Fruit fly (Drosophila melanogaster) whole organism, embryonic: ENCODE data around the gene ATPsynepsilonL.

Experiments
- Atf6 ChIP-seq: fragments of 200-800 bp; sonication (Bioruptor generic); IDR thresholded peaks from 2 replicates; pipeline ENCODE4 v1.3.6; 2022; ENCODE audit warnings: missing biosample characterization, missing genetic modification characterization
- B-H1 ChIP-seq: fragments of 200-800 bp; sonication (Bioruptor generic); IDR thresholded peaks from 3 replicates; pipeline ENCODE4 v1.3.6; 2022; ENCODE audit warnings: missing biosample characterization, missing genetic modification characterization
- Blimp-1 ChIP-seq: fragments of 200-800 bp; sonication (Bioruptor generic); optimal IDR thresholded peaks from 3 replicates; lab custom pipeline; 2018; ENCODE audit warnings: missing biosample characterization, missing genetic modification characterization, mild to moderate bottlenecking, moderate library complexity, missing genetic modification reagents
- CG10274 ChIP-seq: fragments of 200-800 bp; sonication (Bioruptor generic); optimal IDR thresholded peaks from 3 replicates; lab custom pipeline; 2017; ENCODE audit warnings: missing biosample characterization, mild to moderate bottlenecking, missing genetic modification characterization
- CG10959 ChIP-seq: fragments of 200-800 bp; sonication (Bioruptor generic); IDR thresholded peaks from 2 replicates; pipeline ENCODE4 v1.3.6; 2022; ENCODE audit warnings: missing biosample characterization, missing genetic modification characterization
- CG11695 ChIP-seq: fragments of 200-800 bp; sonication (Bioruptor generic); IDR thresholded peaks from 3 replicates; pipeline ENCODE4 v1.3.6; 2022; ENCODE audit warnings: missing biosample characterization, missing genetic modification characterization
- CG12219 ChIP-seq: fragments of 200-800 bp; sonication (Bioruptor generic); optimal IDR thresholded peaks from 3 replicates; lab custom pipeline; 2018; ENCODE audit warnings: missing biosample characterization, mild to moderate bottlenecking, missing genetic modification characterization
- CG12659 ChIP-seq: fragments of 200-800 bp; sonication (Bioruptor generic); optimal IDR thresholded peaks from 3 replicates; lab custom pipeline; 2017; ENCODE audit warnings: mild to moderate bottlenecking, missing biosample characterization, missing genetic modification reagents, missing genetic modification characterization
- CG14050 ChIP-seq: fragments of 200-800 bp; sonication (Bioruptor generic); IDR thresholded peaks from 3 replicates; pipeline ENCODE4 v1.3.6; 2022; ENCODE audit warnings: missing biosample characterization, missing genetic modification characterization
- CG15696 ChIP-seq: fragments of 200-800 bp; sonication (Bioruptor generic); optimal IDR thresholded peaks from 2 replicates; lab custom pipeline; 2019; ENCODE audit warnings: missing biosample characterization, mild to moderate bottlenecking, missing genetic modification characterization, moderate library complexity
- CG2120 ChIP-seq: fragments of 200-800 bp; sonication (Bioruptor generic); optimal IDR thresholded peaks from 3 replicates; lab custom pipeline; 2016; ENCODE audit warnings: missing biosample characterization, missing genetic modification characterization
- CG3281 ChIP-seq: fragments of 200-800 bp; sonication (Bioruptor generic); optimal IDR thresholded peaks from 3 replicates; lab custom pipeline; 2017; ENCODE audit warnings: missing biosample characterization, mild to moderate bottlenecking, missing genetic modification characterization
- CG3726 ChIP-seq: fragments of 200-800 bp; sonication (Bioruptor generic); IDR thresholded peaks from 3 replicates; pipeline ENCODE4, ENCODE4 v1.3.6; 2022; ENCODE audit warnings: missing biosample characterization, missing genetic modification characterization
- CG43689 ChIP-seq: fragments of 200-800 bp; sonication (Bioruptor generic); IDR thresholded peaks from 2 replicates; pipeline ENCODE4 v1.3.6; 2022; ENCODE audit warnings: missing biosample characterization, missing genetic modification characterization
- CG6654 ChIP-seq: fragments of 200-800 bp; sonication (Bioruptor generic); optimal IDR thresholded peaks from 2 replicates; lab custom pipeline; 2017; ENCODE audit warnings: missing biosample characterization, mild to moderate bottlenecking, missing genetic modification characterization
- CG8089 ChIP-seq: fragments of 200-800 bp; sonication (Bioruptor generic); optimal IDR thresholded peaks from 3 replicates; lab custom pipeline; 2016; ENCODE audit warnings: missing biosample characterization, missing genetic modification characterization
- Chrac-16 ChIP-seq: fragments of 200-800 bp; sonication (Bioruptor generic); optimal IDR thresholded peaks from 3 replicates; lab custom pipeline; 2016; ENCODE audit warnings: missing biosample characterization, missing genetic modification characterization
- CoRest ChIP-seq: fragments of 200-800 bp; sonication (Bioruptor generic); optimal IDR thresholded peaks from 3 replicates; lab custom pipeline; 2018; ENCODE audit warnings: missing biosample characterization, mild to moderate bottlenecking, missing genetic modification characterization, moderate library complexity
- Dad ChIP-seq: fragments of 200-800 bp; sonication (Bioruptor generic); optimal IDR thresholded peaks from 3 replicates; lab custom pipeline; 2016; ENCODE audit warnings: missing biosample characterization, missing genetic modification characterization
- Doc2 ChIP-seq: fragments of 200-800 bp; sonication (Bioruptor generic); IDR thresholded peaks from 2 replicates; pipeline ENCODE4 v1.3.6; 2022; ENCODE audit warnings: missing biosample characterization, missing genetic modification characterization
- Doc3 ChIP-seq: fragments of 200-800 bp; sonication (Bioruptor generic); IDR thresholded peaks from 3 replicates; pipeline ENCODE4 v1.3.6; 2022; ENCODE audit warnings: missing biosample characterization, missing genetic modification characterization; ENCODE audit not compliant: partially characterized antibody
- Dref ChIP-seq: fragments of 200-800 bp; sonication (Bioruptor generic); IDR thresholded peaks from 2 replicates; pipeline ENCODE4 v1.3.6; 2022; ENCODE audit warnings: missing biosample characterization, missing genetic modification characterization
- Elba2 ChIP-seq: fragments of 200-800 bp; sonication (Bioruptor generic); optimal IDR thresholded peaks from 3 replicates; lab custom pipeline; 2016; ENCODE audit warnings: missing biosample characterization, missing genetic modification characterization
- Ets65A ChIP-seq: fragments of 200-800 bp; sonication (Bioruptor generic); peaks from one replicate; lab custom pipeline; 2016; ENCODE audit warnings: missing biosample characterization, missing genetic modification characterization
- Kr ChIP-seq: fragments of 200-800 bp; sonication (Bioruptor generic); optimal IDR thresholded peaks from 2 replicates; lab custom pipeline; 2017; ENCODE audit warnings: missing biosample characterization, mild to moderate bottlenecking, missing genetic modification characterization
- Max ChIP-seq: fragments of 200-800 bp; sonication (Bioruptor generic); optimal IDR thresholded peaks from 2 replicates; lab custom pipeline; 2016; ENCODE audit warnings: missing biosample characterization, mild to moderate bottlenecking, missing genetic modification characterization
- Mes4 ChIP-seq: fragments of 200-800 bp; sonication (Bioruptor generic); optimal IDR thresholded peaks from 2 replicates; lab custom pipeline; 2016; ENCODE audit warnings: missing biosample characterization, missing genetic modification characterization
- Oli ChIP-seq: fragments of 200-800 bp; sonication (Bioruptor generic); optimal IDR thresholded peaks from 2 replicates; lab custom pipeline; 2018; ENCODE audit warnings: missing biosample characterization, mild to moderate bottlenecking, missing genetic modification characterization, moderate library complexity
- Sox102F ChIP-seq: fragments of 200-800 bp; sonication (Bioruptor generic); optimal IDR thresholded peaks from 2 replicates; lab custom pipeline; 2018; ENCODE audit warnings: missing biosample characterization, mild to moderate bottlenecking, missing genetic modification characterization, moderate library complexity
- Xrp1 ChIP-seq: fragments of 200-800 bp; sonication (Bioruptor generic); IDR thresholded peaks from 2 replicates; pipeline ENCODE4 v1.3.6; 2022; ENCODE audit warnings: missing biosample characterization, missing genetic modification characterization
- amos ChIP-seq: fragments of 200-800 bp; sonication (Bioruptor generic); IDR thresholded peaks from 2 replicates; pipeline ENCODE4 v1.3.6; 2022; ENCODE audit warnings: missing biosample characterization, missing genetic modification characterization; ENCODE audit not compliant: partially characterized antibody
- ash1 ChIP-seq: fragments of 200-800 bp; sonication (Bioruptor generic); optimal IDR thresholded peaks from 2 replicates; lab custom pipeline; 2018; ENCODE audit warnings: missing biosample characterization, mild to moderate bottlenecking, missing genetic modification characterization
- az2 ChIP-seq: fragments of 200-800 bp; sonication (Bioruptor generic); optimal IDR thresholded peaks from 3 replicates; lab custom pipeline; 2016; ENCODE audit warnings: missing biosample characterization, missing genetic modification characterization
- bowl ChIP-seq: fragments of 200-800 bp; sonication (Bioruptor generic); IDR thresholded peaks from 2 replicates; pipeline ENCODE4 v1.3.6; 2022; ENCODE audit warnings: missing biosample characterization, missing genetic modification characterization
- chn ChIP-seq: fragments of 200-800 bp; sonication (Bioruptor generic); optimal IDR thresholded peaks from 2 replicates; lab custom pipeline; 2016; ENCODE audit warnings: missing biosample characterization, missing genetic modification characterization
- dan ChIP-seq: fragments of 200-800 bp; sonication (Bioruptor generic); IDR thresholded peaks from 2 replicates; pipeline ENCODE4 v1.3.6; 2022; ENCODE audit warnings: missing biosample characterization, missing genetic modification characterization
- dati ChIP-seq: fragments of 200-800 bp; sonication (Bioruptor generic); IDR thresholded peaks from 2 replicates; pipeline ENCODE4 v1.3.6; 2022; ENCODE audit warnings: missing biosample characterization, missing genetic modification characterization
- en ChIP-seq: fragments of 200-800 bp; sonication (Bioruptor generic); optimal IDR thresholded peaks from 2 replicates; lab custom pipeline; 2016; ENCODE audit warnings: missing biosample characterization, missing genetic modification characterization
- ewg ChIP-seq: fragments of 200-800 bp; sonication (Bioruptor generic); optimal IDR thresholded peaks from 3 replicates; lab custom pipeline; 2017; ENCODE audit warnings: mild to moderate bottlenecking, missing biosample characterization, missing genetic modification reagents, missing genetic modification characterization
- gem ChIP-seq: fragments of 200-800 bp; sonication (Bioruptor generic); optimal IDR thresholded peaks from 2 replicates; lab custom pipeline; 2019; ENCODE audit warnings: missing biosample characterization, mild to moderate bottlenecking, missing genetic modification characterization, moderate library complexity
- grn ChIP-seq: fragments of 200-800 bp; sonication (Bioruptor generic); optimal IDR thresholded peaks from 3 replicates; lab custom pipeline; 2017; ENCODE audit warnings: missing biosample characterization, missing genetic modification characterization
- insv ChIP-seq, 2 experiments: fragments of 200-800 bp; sonication (Bioruptor generic); optimal IDR thresholded peaks; 3 replicates each; lab custom pipeline; 2016 to 2018; ENCODE audit warnings: missing biosample characterization in 2 of 2, missing genetic modification characterization in 2 of 2
- lmd ChIP-seq: fragments of 200-800 bp; sonication (Bioruptor generic); IDR thresholded peaks from 2 replicates; pipeline ENCODE4 v1.3.6; 2022; ENCODE audit warnings: missing biosample characterization, missing genetic modification characterization
- ranshi ChIP-seq: fragments of 200-800 bp; sonication (Bioruptor generic); IDR thresholded peaks from 2 replicates; pipeline ENCODE4 v1.3.6; 2022; ENCODE audit warnings: missing biosample characterization, missing genetic modification characterization
- sim ChIP-seq: fragments of 200-800 bp; sonication (Bioruptor generic); IDR thresholded peaks from 2 replicates; pipeline ENCODE4 v1.3.6; 2022; ENCODE audit warnings: missing biosample characterization, missing genetic modification characterization
- stc ChIP-seq: fragments of 200-800 bp; sonication (Bioruptor generic); IDR thresholded peaks from 2 replicates; pipeline ENCODE4 v1.3.6; 2022; ENCODE audit warnings: missing biosample characterization, missing genetic modification characterization
- tio ChIP-seq: fragments of 200-800 bp; sonication (Bioruptor generic); optimal IDR thresholded peaks from 2 replicates; lab custom pipeline; 2017; ENCODE audit warnings: missing biosample characterization, missing genetic modification characterization, inconsistent platforms
- tna ChIP-seq: fragments of 200-800 bp; sonication (Bioruptor generic); IDR thresholded peaks from 2 replicates; pipeline ENCODE4 v1.3.6; 2022; ENCODE audit warnings: missing biosample characterization, missing genetic modification characterization; ENCODE audit not compliant: partially characterized antibody
- tup ChIP-seq: fragments of 200-800 bp; sonication (Bioruptor generic); optimal IDR thresholded peaks from 2 replicates; lab custom pipeline; 2016; ENCODE audit warnings: missing biosample characterization, mild to moderate bottlenecking, missing genetic modification characterization, moderate library complexity
- vvl ChIP-seq: fragments of 200-800 bp; sonication (Bioruptor generic); IDR thresholded peaks from 2 replicates; pipeline ENCODE4 v1.3.6; 2022; ENCODE audit warnings: missing biosample characterization, missing genetic modification characterization

ATPsynepsilonL gene

dm6 chr3R:10153957-10154685 is 32.5 kb downstream of the ATPsynepsilonL start (continued):
- no peak for TF ChIP-seq CG6654 (GFP tag; lab: Kevin White, UChicago)
- no peak for TF ChIP-seq Mes4 (GFP tag; lab: Kevin White, UChicago)
- TF ChIP-seq Max, result no peak
- peak; percentile 88 for TF ChIP-seq Ets65A (GFP tag; lab: Kevin White, UChicago)
- TF ChIP-seq CG10274, result no peak
- no peak for TF ChIP-seq Dref
- peak; percentile 33; the same call in 1 of the 2 replicates for TF ChIP-seq Atf6 (GFP tag; lab: Robert Waterston, UW)
- TF ChIP-seq CG11695 (GFP tag; lab: Robert Waterston, UW), result 0 out of 3 replicates have a peak, but pooled peaks have one; percentile 12
- TF ChIP-seq Doc3 (GFP tag; lab: Robert Waterston, UW), result no peak
- no peak for TF ChIP-seq CG15696 (tag; lab: Kevin White, UChicago)
- 0 out of 2 replicates have a peak, but pooled peaks have one; percentile 40 for TF ChIP-seq lmd (GFP tag; lab: Robert Waterston, UW)
- no peak for TF ChIP-seq amos (GFP tag; lab: Robert Waterston, UW)
- TF ChIP-seq dati, result no peak
- TF ChIP-seq en, result no peak
- no peak for TF ChIP-seq CG2120 (GFP tag; lab: Kevin White, UChicago)
- TF ChIP-seq tio (GFP tag; lab: Kevin White, UChicago), result peak; percentile 3
- no peak for TF ChIP-seq Chrac-16 (GFP tag; lab: Kevin White, UChicago)
- peak; percentile 38; the same call in 1 of the 3 replicates for TF ChIP-seq CG14050 (GFP tag; lab: Robert Waterston, UW)
- TF ChIP-seq CG43689 (GFP tag; lab: Robert Waterston, UW), result 0 out of 2 replicates have a peak, but pooled peaks have one; percentile 23
- no peak for TF ChIP-seq Dad (GFP tag; lab: Kevin White, UChicago)
- peak; percentile 28 for TF ChIP-seq CoRest
- no peak for TF ChIP-seq Kr
- no peak for TF ChIP-seq CG3726 (GFP tag; lab: Robert Waterston, UW)
- TF ChIP-seq B-H1 (GFP tag; lab: Robert Waterston, UW), result peak; percentile 54; the same call in 2 of the 3 replicates
- peak; percentile 58 for TF ChIP-seq Sox102F (GFP tag; lab: Kevin White, UChicago)
- TF ChIP-seq bowl (GFP tag; lab: Robert Waterston, UW), result no peak
- TF ChIP-seq grn (GFP tag; lab: Kevin White, UChicago), result peak; percentile 23
- TF ChIP-seq Doc2 (GFP tag; lab: Robert Waterston, UW), result no peak
- no peak for TF ChIP-seq sim (GFP tag; lab: Robert Waterston, UW)
- peak; percentile 15 for TF ChIP-seq CG12219
- TF ChIP-seq chn (GFP tag; lab: Kevin White, UChicago), result peak; percentile 17
- no peak for TF ChIP-seq tna (GFP tag; lab: Robert Waterston, UW)
- TF ChIP-seq Blimp-1 (GFP tag; lab: Kevin White, UChicago), result peak; percentile 90
- TF ChIP-seq CG3281, result peak; percentile 0
- TF ChIP-seq stc (GFP tag; lab: Robert Waterston, UW), result peak; percentile 24; the same call in 1 of the 2 replicates
- no peak for TF ChIP-seq tup (GFP tag; lab: Kevin White, UChicago)
- peak; percentile 22; the same call in 1 of the 2 replicates for TF ChIP-seq vvl (GFP tag; lab: Robert Waterston, UW)
- no peak for TF ChIP-seq insv (GFP tag; optimal IDR thresholded peaks at IDR 0.05; lab: Kevin White, UChicago)
- no peak for TF ChIP-seq az2
- peak; percentile 37; the same call in 1 of the 2 replicates for TF ChIP-seq ranshi
- peak; percentile 16 for TF ChIP-seq CG8089 (GFP tag; lab: Kevin White, UChicago)
- peak; percentile 65 for TF ChIP-seq gem (tag; lab: Kevin White, UChicago)
- no peak for TF ChIP-seq ewg (GFP tag; lab: Kevin White, UChicago)
- TF ChIP-seq CG12659 (GFP tag; lab: Kevin White, UChicago), result peak; percentile 17
- no peak for TF ChIP-seq ash1
- TF ChIP-seq Elba2 (GFP tag; lab: Kevin White, UChicago), result no peak
- no peak for TF ChIP-seq CG10959 (GFP tag; lab: Robert Waterston, UW)
- peak; percentile 59 for TF ChIP-seq Xrp1 (GFP tag; lab: Robert Waterston, UW)
- TF ChIP-seq dan (GFP tag; lab: Robert Waterston, UW), result no peak
- peak; percentile 58 for TF ChIP-seq Oli (tag; lab: Kevin White, UChicago)
